Fruit fly (Drosophila melanogaster): ENCODE results near the gene CG12071.
A peak's percentile ranks its signal among the peaks of the same experiment; 100 is the strongest.

Gene CG12071

dm6 chr3R:30888550-30889259, 7.9 kb upstream of the CG12071 start, which contains the start of gene Sap-r (continued):
- peak; percentile 24 for TF ChIP-seq pho (GFP tag; optimal IDR thresholded peaks at IDR 0.05)
- peak; percentile 2 for TF ChIP-seq CG12155 (GFP tag; optimal IDR thresholded peaks at IDR 0.05)
- peak; percentile 67 for TF ChIP-seq Ets65A (GFP tag)
- TF ChIP-seq pnt (GFP tag; optimal IDR thresholded peaks at IDR 0.05), result no peak
- TF ChIP-seq Dfd (GFP tag; optimal IDR thresholded peaks at IDR 0.05), result no peak
- TF ChIP-seq CG3407 (GFP tag; optimal IDR thresholded peaks at IDR 0.05), result no peak
- no peak for TF ChIP-seq Rfx (GFP tag; IDR thresholded peaks at IDR 0.05)
- no peak for TF ChIP-seq GATAe (GFP tag; conservative IDR thresholded peaks at IDR 0.05)
- no peak for TF ChIP-seq CG7556 (GFP tag; optimal IDR thresholded peaks at IDR 0.05)
- no peak for TF ChIP-seq CG13123 (GFP tag; optimal IDR thresholded peaks at IDR 0.05)
- TF ChIP-seq Hmx (GFP tag; optimal IDR thresholded peaks at IDR 0.05), result no peak
- TF ChIP-seq Camta (GFP tag; optimal IDR thresholded peaks at IDR 0.05), result no peak
- peak; percentile 28 for TF ChIP-seq CG2116 (GFP tag; optimal IDR thresholded peaks at IDR 0.05)
- no peak for TF ChIP-seq CG11085 (GFP tag; IDR thresholded peaks at IDR 0.05)
- no peak for TF ChIP-seq sim (GFP tag; IDR thresholded peaks at IDR 0.05)
- TF ChIP-seq trh (GFP tag; optimal IDR thresholded peaks at IDR 0.05), result no peak
- TF ChIP-seq p53 (GFP tag; optimal IDR thresholded peaks at IDR 0.05), result no peak
- no peak for TF ChIP-seq CG13775 (GFP tag; optimal IDR thresholded peaks at IDR 0.05)
- TF ChIP-seq Bdp1 (GFP tag; optimal IDR thresholded peaks at IDR 0.05), result no peak
- TF ChIP-seq CG30403 (GFP tag; optimal IDR thresholded peaks at IDR 0.05), result no peak
- TF ChIP-seq Pdp1 (GFP tag; optimal IDR thresholded peaks at IDR 0.05), result peak in 1 of 2 experiments; percentile 41
- no peak for TF ChIP-seq CG18764 (GFP tag; optimal IDR thresholded peaks at IDR 0.05)
- peak; percentile 29 for TF ChIP-seq Xbp1 (GFP tag; optimal IDR thresholded peaks at IDR 0.05)
- TF ChIP-seq NK7.1 (GFP tag; optimal IDR thresholded peaks at IDR 0.05), result no peak
- no peak for TF ChIP-seq CG4424 (GFP tag; optimal IDR thresholded peaks at IDR 0.05)
- TF ChIP-seq eve (GFP tag; optimal IDR thresholded peaks at IDR 0.05), result no peak
- TF ChIP-seq Sox102F (GFP tag; optimal IDR thresholded peaks at IDR 0.05), result no peak
- no peak for TF ChIP-seq Vsx1 (GFP tag; optimal IDR thresholded peaks at IDR 0.05)
- TF ChIP-seq CG31388 (GFP tag; optimal IDR thresholded peaks at IDR 0.05), result no peak
- TF ChIP-seq CG10959 (GFP tag; IDR thresholded peaks at IDR 0.05), result no peak
- TF ChIP-seq CG34422 (GFP tag; IDR thresholded peaks at IDR 0.05), result 0 out of 3 replicates have a peak, but pooled peaks have one; percentile 12
- no peak for TF ChIP-seq pfk (GFP tag; optimal IDR thresholded peaks at IDR 0.05)
- TF ChIP-seq sd (tag; optimal IDR thresholded peaks at IDR 0.05), result peak; percentile 6
- TF ChIP-seq hth (optimal IDR thresholded peaks at IDR 0.05), result no peak
- TF ChIP-seq Chrac-16 (GFP tag; optimal IDR thresholded peaks at IDR 0.05), result no peak
- no peak for TF ChIP-seq CG2875 (GFP tag; optimal IDR thresholded peaks at IDR 0.05)
- TF ChIP-seq CG5953 (GFP tag; IDR thresholded peaks at IDR 0.05), result no peak
- no peak for TF ChIP-seq crol (GFP tag; IDR thresholded peaks at IDR 0.05)
- TF ChIP-seq bcd (GFP tag; optimal IDR thresholded peaks at IDR 0.05), result no peak
- TF ChIP-seq Eip74EF (GFP tag; optimal IDR thresholded peaks at IDR 0.05), result no peak
- no peak for TF ChIP-seq ssp (GFP tag; IDR thresholded peaks at IDR 0.05)
- no peak for TF ChIP-seq CG17612 (GFP tag; IDR thresholded peaks at IDR 0.05)
- TF ChIP-seq sc (optimal IDR thresholded peaks at IDR 0.05), result no peak
- TF ChIP-seq sc (GFP tag; optimal IDR thresholded peaks at IDR 0.05), result no peak
- TF ChIP-seq Dip2 (GFP tag; IDR thresholded peaks at IDR 0.05), result no peak
- TF ChIP-seq Dip3 (GFP tag; optimal IDR thresholded peaks at IDR 0.05), result no peak
- TF ChIP-seq prd (optimal IDR thresholded peaks at IDR 0.05), result no peak
- TF ChIP-seq prd (GFP tag; IDR thresholded peaks at IDR 0.05), result no peak
- no peak for TF ChIP-seq CG18599 (GFP tag; optimal IDR thresholded peaks at IDR 0.05)
- TF ChIP-seq al (GFP tag; IDR thresholded peaks at IDR 0.05), result no peak
- TF ChIP-seq klu (GFP tag; IDR thresholded peaks at IDR 0.05), result no peak
- no peak for TF ChIP-seq CG18011 (GFP tag; optimal IDR thresholded peaks at IDR 0.05)
